Fruit fly (Drosophila melanogaster) whole organism, pupa: ENCODE results near the gene AGO2.

Experiments used
- CG10348 ChIP-seq: fragments of 200-800 bp; sonication (Bioruptor generic); IDR thresholded peaks from 2 replicates; pipeline ENCODE4 v1.3.6; 2022; ENCODE audit warnings: missing biosample characterization, missing genetic modification characterization
- CG15710 ChIP-seq: fragments of 200-800 bp; sonication (Bioruptor generic); optimal IDR thresholded peaks from 2 replicates; lab custom pipeline; 2018; ENCODE audit warnings: missing biosample characterization, mild to moderate bottlenecking, missing genetic modification characterization, moderate library complexity
- CG17806 ChIP-seq: fragments of 200-800 bp; sonication (Bioruptor generic); optimal IDR thresholded peaks from 2 replicates; lab custom pipeline; 2018; ENCODE audit warnings: missing biosample characterization, mild to moderate bottlenecking, missing genetic modification characterization, moderate library complexity
- CG32121 ChIP-seq: fragments of 200-800 bp; sonication (Bioruptor generic); IDR thresholded peaks from 2 replicates; pipeline ENCODE4 v1.3.6; 2022; ENCODE audit warnings: missing biosample characterization, missing genetic modification characterization
- CG34367 ChIP-seq: fragments of 200-800 bp; sonication (Bioruptor generic); optimal IDR thresholded peaks from 2 replicates; lab custom pipeline; 2018; ENCODE audit warnings: missing biosample characterization, mild to moderate bottlenecking, missing genetic modification characterization
- CG4496 ChIP-seq: fragments of 200-800 bp; sonication (Bioruptor generic); IDR thresholded peaks from 3 replicates; pipeline ENCODE4 v1.3.6; 2022; ENCODE audit warnings: missing biosample characterization, missing genetic modification characterization
- CG8159 ChIP-seq: fragments of 200-800 bp; sonication (Bioruptor generic); optimal IDR thresholded peaks from 3 replicates; lab custom pipeline; 2018; ENCODE audit warnings: missing biosample characterization, mild to moderate bottlenecking, missing genetic modification characterization, moderate library complexity
- CG8301 ChIP-seq: fragments of 200-800 bp; sonication (Bioruptor generic); optimal IDR thresholded peaks from 2 replicates; lab custom pipeline; 2018; ENCODE audit warnings: missing biosample characterization, mild to moderate bottlenecking, missing genetic modification characterization
- Ets98B ChIP-seq: fragments of 200-800 bp; sonication (Bioruptor generic); IDR thresholded peaks from 2 replicates; pipeline ENCODE4 v1.3.6; 2022; ENCODE audit warnings: missing biosample characterization, missing genetic modification characterization
- rn ChIP-seq: fragments of 200-800 bp; sonication (Bioruptor generic); IDR thresholded peaks from 2 replicates; pipeline ENCODE4 v1.3.6; 2022; ENCODE audit warnings: missing biosample characterization, missing genetic modification characterization

DNA sequence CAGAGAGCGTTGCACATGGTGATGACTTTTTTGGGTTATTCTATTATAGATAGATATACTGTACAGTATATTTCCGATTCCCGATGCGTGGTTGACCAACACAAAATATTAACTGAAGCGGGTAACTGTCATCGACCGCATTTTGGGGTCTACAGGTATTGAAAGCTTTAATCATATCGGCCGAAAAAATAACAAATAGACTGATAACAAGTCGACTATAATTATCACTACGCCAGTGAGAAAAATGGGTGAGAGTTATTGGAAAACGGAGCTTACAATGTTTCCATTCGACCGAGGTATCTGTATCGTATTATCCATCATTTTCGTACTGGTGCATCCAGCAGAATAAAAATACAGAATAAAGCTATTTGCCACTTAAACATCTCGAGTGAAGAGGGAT lies 35.6 kb upstream of the AGO2 start:
- no peak for TF ChIP-seq CG4496 (GFP tag; lab: Robert Waterston, UW)
- TF ChIP-seq CG8301 (tag; lab: Kevin White, UChicago) = no peak
- TF ChIP-seq CG34367 (tag; lab: Kevin White, UChicago) = no peak
- TF ChIP-seq CG15710 (tag; lab: Kevin White, UChicago) = no peak
- no peak for TF ChIP-seq Ets98B (GFP tag; lab: Robert Waterston, UW)
- no peak for TF ChIP-seq CG17806 (tag; lab: Kevin White, UChicago)
- no peak for TF ChIP-seq rn (GFP tag; lab: Robert Waterston, UW)
- no peak for TF ChIP-seq CG10348 (GFP tag; lab: Robert Waterston, UW)
- TF ChIP-seq CG8159 (tag; lab: Kevin White, UChicago) = no peak
- TF ChIP-seq CG32121 (GFP tag; lab: Robert Waterston, UW) = no peak
